Fruit fly (Drosophila melanogaster): ENCODE measurements around the gene CG17928.

- TF ChIP-seq CG2129 (GFP tag; IDR thresholded peaks at IDR 0.05; ENCODE audit: partially characterized antibody) = no peak
- TF ChIP-seq CG31224 (GFP tag; IDR thresholded peaks at IDR 0.05) = peak; percentile 38; the same call in 1 of the 2 replicates
- no peak for TF ChIP-seq yki (optimal IDR thresholded peaks at IDR 0.05)
- no peak for TF ChIP-seq toy (GFP tag; IDR thresholded peaks at IDR 0.05)
- TF ChIP-seq CG3847 (GFP tag; IDR thresholded peaks at IDR 0.05) = peak; percentile 50; the same call in 1 of the 2 replicates
- TF ChIP-seq repo (GFP tag; optimal IDR thresholded peaks at IDR 0.05) = peak; percentile 22
Measured at dm6 chr2L:16815989-16816749, 24.8 kb downstream of the CG17928 start, which contains the start of gene mdy.
